Worm (Caenorhabditis elegans) whole organism, L1 larva: ENCODE data around the gene str-111.

Experiments used
- aly-2 ChIP-seq: fragments of 150-350 bp; optimal IDR thresholded peaks from 2 replicates; lab custom pipeline; 2014; ENCODE audit warnings: missing biosample characterization, missing genetic modification characterization
- hlh-4 ChIP-seq: sonication (generic microtip); optimal IDR thresholded peaks from 2 replicates; lab custom pipeline; 2016; ENCODE audit warnings: mild to moderate bottlenecking, missing genetic modification characterization, missing compliant biosample characterization
- nhr-12 ChIP-seq: sonication (generic microtip); optimal IDR thresholded peaks from 2 replicates; lab custom pipeline; 2017; ENCODE audit warnings: missing biosample characterization, missing genetic modification characterization
- nhr-28 ChIP-seq: fragments of 150-350 bp; optimal IDR thresholded peaks from 2 replicates; lab custom pipeline; 2014; ENCODE audit warnings: missing biosample characterization, missing genetic modification characterization
- unc-130 ChIP-seq: fragments of 150-350 bp; optimal IDR thresholded peaks from 2 replicates; lab custom pipeline; 2017; ENCODE audit warnings: missing biosample characterization, missing genetic modification characterization, inconsistent platforms

DNA sequence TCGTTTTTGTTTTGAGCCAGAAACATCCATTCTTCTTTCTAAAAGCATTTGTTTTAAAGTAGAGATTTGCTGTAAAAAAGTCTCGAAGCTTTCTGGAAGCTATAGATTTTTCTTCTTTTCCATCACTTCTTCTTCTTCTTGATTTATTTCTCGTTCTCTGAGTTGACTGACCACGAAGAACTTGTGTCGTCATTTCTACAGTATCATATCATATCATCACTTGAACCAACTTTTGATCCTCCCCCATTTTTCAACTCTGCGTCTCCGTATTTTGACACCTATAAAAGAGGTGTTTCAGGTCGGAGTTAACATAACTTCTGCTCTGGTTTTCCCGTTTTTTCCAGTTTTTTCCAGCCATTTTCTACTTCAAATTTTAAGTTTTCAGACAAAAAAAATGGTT is 45.6 kb upstream of the str-111 start, which contains the start of gene F11A5.9:
- TF ChIP-seq unc-130 (no peak), hlh-4 (tag; lab: Kevin White, UChicago) (no peak), aly-2 (tag; lab: Kevin White, UChicago) (no peak), nhr-12 (tag; lab: Kevin White, UChicago) (no peak), nhr-28 (tag; lab: Kevin White, UChicago) (no peak)
